Worm (Caenorhabditis elegans) whole organism, young adult: Measurements from ENCODE around the gene F09E10.7.

Source experiments
- F10E7.11 ChIP-seq: sonication (generic microtip); optimal IDR thresholded peaks from 2 replicates; lab custom pipeline; 2017; ENCODE audit warnings: mild to moderate bottlenecking, missing genetic modification characterization, moderate library complexity, missing compliant biosample characterization
- F22D6.2 ChIP-seq: sonication (generic microtip); optimal IDR thresholded peaks from 2 replicates; lab custom pipeline; 2016; ENCODE audit warnings: mild to moderate bottlenecking, missing genetic modification characterization, missing compliant biosample characterization
- F33H1.4 ChIP-seq: fragments of 200-800 bp; sonication (Bioruptor generic); IDR thresholded peaks from 2 replicates; pipeline ENCODE4 v1.3.6; 2022; ENCODE audit warnings: missing genetic modification reagents, missing genetic modification characterization, missing compliant biosample characterization
- F39B2.1 ChIP-seq: fragments of 200-800 bp; sonication (Bioruptor generic); IDR thresholded peaks from 2 replicates; pipeline ENCODE4 v1.3.6; 2022; ENCODE audit warnings: missing genetic modification reagents, missing genetic modification characterization, missing compliant biosample characterization
- F57A8.1 ChIP-seq: fragments of 200-800 bp; sonication (Bioruptor generic); optimal IDR thresholded peaks from 2 replicates; lab custom pipeline; 2018; ENCODE audit warnings: mild to moderate bottlenecking, missing genetic modification characterization, moderate library complexity, missing compliant biosample characterization
- K11D2.4 ChIP-seq: fragments of 200-800 bp; sonication (Bioruptor generic); IDR thresholded peaks from 2 replicates; pipeline ENCODE4 v1.3.6; 2022; ENCODE audit warnings: missing genetic modification reagents, missing genetic modification characterization, missing compliant biosample characterization
- T07F8.4 ChIP-seq: sonication (generic microtip); optimal IDR thresholded peaks from 2 replicates; lab custom pipeline; 2016; ENCODE audit warnings: mild to moderate bottlenecking, missing genetic modification characterization, moderate library complexity, missing compliant biosample characterization
- T26A5.8 ChIP-seq: sonication (generic microtip); optimal IDR thresholded peaks from 2 replicates; lab custom pipeline; 2016; ENCODE audit warnings: missing genetic modification characterization, missing compliant biosample characterization
- Y53F4B.3 ChIP-seq: fragments of 200-800 bp; sonication (Bioruptor generic); IDR thresholded peaks from 2 replicates; pipeline ENCODE4 v1.3.6; 2022; ENCODE audit warnings: missing genetic modification reagents, missing genetic modification characterization, missing compliant biosample characterization
- ZK185.1 ChIP-seq: sonication (generic microtip); optimal IDR thresholded peaks from 2 replicates; lab custom pipeline; 2016; ENCODE audit warnings: mild to moderate bottlenecking, missing genetic modification characterization, missing compliant biosample characterization; ENCODE audit not compliant: poor library complexity, severe bottlenecking
- aptf-3 ChIP-seq: fragments of 200-800 bp; sonication (Bioruptor generic); IDR thresholded peaks from 2 replicates; pipeline ENCODE4 v1.3.6; 2022; ENCODE audit warnings: missing genetic modification characterization, missing compliant biosample characterization
- attf-3 ChIP-seq: fragments of 200-800 bp; sonication (Bioruptor generic); conservative IDR thresholded peaks from 2 replicates; pipeline ENCODE4 v1.3.6; 2022; ENCODE audit warnings: missing genetic modification reagents, missing genetic modification characterization, missing compliant biosample characterization
- attf-5 ChIP-seq: fragments of 200-800 bp; sonication (Bioruptor generic); optimal IDR thresholded peaks from 2 replicates; lab custom pipeline; 2018; ENCODE audit warnings: mild to moderate bottlenecking, missing genetic modification characterization, missing compliant biosample characterization
- ccch-3 ChIP-seq: fragments of 200-800 bp; sonication (Bioruptor generic); optimal IDR thresholded peaks from 2 replicates; lab custom pipeline; 2018; ENCODE audit warnings: mild to moderate bottlenecking, missing genetic modification characterization, missing compliant biosample characterization
- ceh-58 ChIP-seq: fragments of 200-800 bp; sonication (Bioruptor generic); IDR thresholded peaks from 2 replicates; pipeline ENCODE4 v1.3.6; 2022; ENCODE audit warnings: missing genetic modification characterization, missing compliant biosample characterization
- ceh-79 ChIP-seq: sonication (generic microtip); optimal IDR thresholded peaks from 2 replicates; lab custom pipeline; 2017; ENCODE audit warnings: mild to moderate bottlenecking, missing genetic modification characterization, missing compliant biosample characterization
- dox-1 ChIP-seq: fragments of 200-800 bp; sonication (Bioruptor generic); IDR thresholded peaks from 2 replicates; pipeline ENCODE4 v1.3.6; 2022; ENCODE audit warnings: missing genetic modification reagents, missing genetic modification characterization, missing compliant biosample characterization
- egl-44 ChIP-seq: fragments of 200-800 bp; sonication (Bioruptor generic); IDR thresholded peaks from 2 replicates; pipeline ENCODE4 v1.3.6; 2022; ENCODE audit warnings: missing genetic modification reagents, missing genetic modification characterization, missing compliant biosample characterization
- ets-4 ChIP-seq: fragments of 200-800 bp; sonication (Bioruptor generic); optimal IDR thresholded peaks from 2 replicates; lab custom pipeline; 2018; ENCODE audit warnings: mild to moderate bottlenecking, missing genetic modification characterization, missing compliant biosample characterization
- hlh-26 ChIP-seq: fragments of 200-800 bp; sonication (Bioruptor generic); conservative IDR thresholded peaks from 2 replicates; pipeline ENCODE4 v1.3.6; 2022; ENCODE audit warnings: missing genetic modification reagents, missing genetic modification characterization, missing compliant biosample characterization
- hmg-1.2 ChIP-seq: fragments of 200-800 bp; sonication (Bioruptor generic); IDR thresholded peaks from 2 replicates; pipeline ENCODE4 v1.3.6; 2022; ENCODE audit warnings: missing genetic modification reagents, missing genetic modification characterization, missing compliant biosample characterization
- lag-1 ChIP-seq: fragments of 200-800 bp; sonication (Bioruptor generic); IDR thresholded peaks from 2 replicates; pipeline ENCODE4 v1.3.6; 2022; ENCODE audit warnings: missing genetic modification reagents, missing genetic modification characterization, missing compliant biosample characterization
- let-526 ChIP-seq: fragments of 200-800 bp; sonication (Bioruptor generic); IDR thresholded peaks from 2 replicates; pipeline ENCODE4 v1.3.6; 2022; ENCODE audit warnings: missing genetic modification reagents, missing genetic modification characterization, missing compliant biosample characterization
- let-607 ChIP-seq, 2 experiments: fragments of 200-800 bp in 1 of 2; sonication (Bioruptor generic) in 1 of 2; sonication (generic microtip) in 1 of 2; optimal IDR thresholded peaks; 2 replicates each; lab custom pipeline; 2016 to 2018; ENCODE audit warnings: mild to moderate bottlenecking in 2 of 2, missing compliant biosample characterization in 2 of 2, missing genetic modification characterization in 2 of 2, moderate library complexity in 2 of 2, missing genotype in 1 of 2
- lin-26 ChIP-seq: fragments of 200-800 bp; sonication (Bioruptor generic); IDR thresholded peaks from 2 replicates; pipeline ENCODE4 v1.3.6; 2022; ENCODE audit warnings: missing genetic modification reagents, missing genetic modification characterization, missing compliant biosample characterization
- lin-40 ChIP-seq: sonication (generic microtip); optimal IDR thresholded peaks from 2 replicates; lab custom pipeline; 2016; ENCODE audit warnings: missing genetic modification characterization, mild to moderate bottlenecking, missing compliant biosample characterization, missing genotype, missing genetic modification reagents
- lin-54 ChIP-seq: fragments of 200-800 bp; sonication (Bioruptor generic); optimal IDR thresholded peaks from 2 replicates; lab custom pipeline; 2018; ENCODE audit warnings: mild to moderate bottlenecking, missing genetic modification characterization, missing compliant biosample characterization
- madf-3 ChIP-seq: fragments of 200-800 bp; sonication (Bioruptor generic); IDR thresholded peaks from 2 replicates; pipeline ENCODE4 v1.3.6; 2022; ENCODE audit warnings: missing genetic modification reagents, missing genetic modification characterization, missing compliant biosample characterization
- madf-6 ChIP-seq: fragments of 200-800 bp; sonication (Bioruptor generic); IDR thresholded peaks from 2 replicates; pipeline ENCODE4 v1.3.6; 2022; ENCODE audit warnings: missing genetic modification reagents, missing genetic modification characterization, missing compliant biosample characterization
- madf-8 ChIP-seq: fragments of 200-800 bp; sonication (Bioruptor generic); conservative IDR thresholded peaks from 2 replicates; pipeline ENCODE4 v1.3.6; 2022; ENCODE audit warnings: missing genetic modification reagents, missing genetic modification characterization, missing compliant biosample characterization
- mxl-1 ChIP-seq: sonication (generic microtip); optimal IDR thresholded peaks from 2 replicates; lab custom pipeline; 2016; ENCODE audit warnings: missing genetic modification characterization, missing compliant biosample characterization
- nfyb-1 ChIP-seq: fragments of 200-800 bp; sonication (Bioruptor generic); IDR thresholded peaks from 2 replicates; pipeline ENCODE4 v1.3.6; 2022; ENCODE audit warnings: missing genetic modification reagents, missing genetic modification characterization, missing compliant biosample characterization
- sea-2 ChIP-seq: fragments of 200-800 bp; sonication (Bioruptor generic); IDR thresholded peaks from 2 replicates; pipeline ENCODE4 v1.3.6; 2022; ENCODE audit warnings: missing genetic modification characterization, missing compliant biosample characterization
- somi-1 ChIP-seq: fragments of 200-800 bp; sonication (Bioruptor generic); optimal IDR thresholded peaks from 2 replicates; lab custom pipeline; 2018; ENCODE audit warnings: mild to moderate bottlenecking, missing genetic modification characterization, missing compliant biosample characterization
- tbx-9 ChIP-seq: sonication (generic microtip); optimal IDR thresholded peaks from 2 replicates; lab custom pipeline; 2016; ENCODE audit warnings: borderline replicate concordance, missing genetic modification characterization, inconsistent platforms, missing compliant biosample characterization
- tlf-1 ChIP-seq: fragments of 200-800 bp; sonication (Bioruptor generic); optimal IDR thresholded peaks from 2 replicates; lab custom pipeline; 2018; ENCODE audit warnings: mild to moderate bottlenecking, missing genetic modification characterization, missing compliant biosample characterization
- unc-62 ChIP-seq: fragments of 150-350 bp; optimal IDR thresholded peaks from 2 replicates; lab custom pipeline; 2014; ENCODE audit warnings: missing biosample characterization, missing genetic modification reagents, missing genetic modification characterization
- zim-3 ChIP-seq: sonication (generic microtip); optimal IDR thresholded peaks from 2 replicates; lab custom pipeline; 2017; ENCODE audit warnings: mild to moderate bottlenecking, missing genetic modification characterization, moderate library complexity, missing compliant biosample characterization
- ztf-22 ChIP-seq: fragments of 200-800 bp; sonication (Bioruptor generic); optimal IDR thresholded peaks from 2 replicates; lab custom pipeline; 2018; ENCODE audit warnings: mild to moderate bottlenecking, missing genetic modification characterization, moderate library complexity, missing compliant biosample characterization

F09E10.7 gene

ce11 chrX:1456350-1457080 lies 45.1 kb downstream of the F09E10.7 start (continued):
- TF ChIP-seq F39B2.1 (GFP tag; lab: Robert Waterston, UW) (no peak), T26A5.8 (tag; lab: Kevin White, UChicago) (no peak), hmg-1.2 (GFP tag; lab: Robert Waterston, UW) (0 out of 2 replicates have a peak, but pooled peaks have one; percentile 5), sea-2 (no peak), madf-8 (GFP tag; lab: Robert Waterston, UW) (no peak), dox-1 (no peak), madf-6 (no peak), nfyb-1 (GFP tag; lab: Robert Waterston, UW) (0 out of 2 replicates have a peak, but pooled peaks have one; percentile 24), lin-54 (GFP tag; lab: Kevin White, UChicago) (no peak), F33H1.4 (GFP tag; lab: Robert Waterston, UW) (no peak), ceh-58 (GFP tag; lab: Robert Waterston, UW) (no peak), Y53F4B.3 (GFP tag; lab: Robert Waterston, UW) (no peak), ceh-79 (tag; lab: Kevin White, UChicago) (no peak), lag-1 (GFP tag; lab: Robert Waterston, UW) (no peak), T07F8.4 (no peak), zim-3 (no peak), tlf-1 (GFP tag; lab: Kevin White, UChicago) (no peak), somi-1 (GFP tag; lab: Kevin White, UChicago) (peak; percentile 50), egl-44 (GFP tag; lab: Robert Waterston, UW) (no peak), attf-3 (GFP tag; lab: Robert Waterston, UW) (no peak), let-526 (GFP tag; lab: Robert Waterston, UW) (0 out of 2 replicates have a peak, but pooled peaks have one; percentile 20), hlh-26 (no peak), F10E7.11 (tag; lab: Kevin White, UChicago) (no peak), attf-5 (peak; percentile 37), unc-62 (GFP tag; lab: Kevin White, UChicago) (peak; percentile 38), ets-4 (GFP tag; lab: Kevin White, UChicago) (no peak), lin-26 (GFP tag; lab: Robert Waterston, UW) (no peak), F57A8.1 (no peak), tbx-9 (tag; lab: Kevin White, UChicago) (no peak), let-607 (tag; optimal IDR thresholded peaks at IDR 0.05; lab: Kevin White, UChicago) (no peak), mxl-1 (tag; lab: Kevin White, UChicago) (no peak), K11D2.4 (GFP tag; lab: Robert Waterston, UW) (no peak), lin-40 (peak; percentile 19), ztf-22 (GFP tag; lab: Kevin White, UChicago) (no peak), ZK185.1 (tag; lab: Kevin White, UChicago) (no peak), ccch-3 (GFP tag; lab: Kevin White, UChicago) (no peak), aptf-3 (GFP tag; lab: Robert Waterston, UW) (no peak), madf-3 (no peak), F22D6.2 (tag; lab: Kevin White, UChicago) (no peak)
- TF ChIP-seq, all 124 proteins: peak for 13
